Fruit fly (Drosophila melanogaster): ENCODE measurements around the gene tut.

The tut gene

DNA sequence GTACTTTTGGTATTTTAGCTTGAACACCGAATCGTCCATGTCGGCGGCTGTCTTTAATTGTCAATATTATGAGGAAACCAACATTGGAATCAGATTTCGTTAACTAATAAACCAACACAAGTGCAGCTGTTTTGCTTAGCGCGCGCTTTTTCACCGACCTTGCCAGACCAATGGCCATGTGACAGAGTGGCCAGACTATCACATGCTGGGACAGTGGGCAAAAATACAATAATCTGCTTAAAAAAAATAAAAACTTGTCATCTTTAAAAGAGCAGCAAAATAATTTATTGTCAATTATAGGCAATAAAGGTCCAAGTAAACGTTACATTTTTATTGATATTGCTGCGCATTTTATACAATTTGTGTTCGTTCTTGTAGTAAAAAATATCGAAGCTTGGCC, 34.7 kb downstream of the tut start, which contains the start of gene RecQ4 (continued):
- peak; percentile 40 for TF ChIP-seq CG2116 (GFP tag; optimal IDR thresholded peaks at IDR 0.05)
- TF ChIP-seq lilli (GFP tag; optimal IDR thresholded peaks at IDR 0.05): no peak
- no peak for TF ChIP-seq CG17612 (GFP tag; IDR thresholded peaks at IDR 0.05)
- TF ChIP-seq CG17361 (GFP tag; IDR thresholded peaks at IDR 0.05): no peak
- no peak for TF ChIP-seq wdn (GFP tag; IDR thresholded peaks at IDR 0.05)
- peak; percentile 26; the same call in 1 of the 3 replicates for TF ChIP-seq knrl (GFP tag; IDR thresholded peaks at IDR 0.05; ENCODE audit: partially characterized antibody)
- TF ChIP-seq CG7745 (tag; optimal IDR thresholded peaks at IDR 0.05): no peak
- TF ChIP-seq CG30403 (GFP tag; optimal IDR thresholded peaks at IDR 0.05): peak; percentile 26
- 0 out of 2 replicates have a peak, but pooled peaks have one; percentile 19 for TF ChIP-seq CG14014 (GFP tag; IDR thresholded peaks at IDR 0.05)
- TF ChIP-seq CG10321 (GFP tag; IDR thresholded peaks at IDR 0.05): no peak
- TF ChIP-seq sens (GFP tag): peak; percentile 77
- TF ChIP-seq CG13287 (GFP tag; IDR thresholded peaks at IDR 0.05; ENCODE audit: partially characterized antibody): peak; percentile 51; the same call in 1 of the 2 replicates
- peak; percentile 35 for TF ChIP-seq CoRest (tag; optimal IDR thresholded peaks at IDR 0.05)
- TF ChIP-seq vfl (GFP tag; optimal IDR thresholded peaks at IDR 0.05): peak; percentile 48
- TF ChIP-seq CG18011 (GFP tag; optimal IDR thresholded peaks at IDR 0.05): peak; percentile 17
- TF ChIP-seq Bgb (GFP tag; IDR thresholded peaks at IDR 0.05; ENCODE audit: partially characterized antibody): peak; percentile 39; the same call in 1 of the 2 replicates
- peak; percentile 90 for TF ChIP-seq E2f1 (GFP tag; IDR thresholded peaks at IDR 0.05)
- TF ChIP-seq sc (optimal IDR thresholded peaks at IDR 0.05): no peak
- TF ChIP-seq sc (GFP tag; optimal IDR thresholded peaks at IDR 0.05): no peak
- TF ChIP-seq ac (GFP tag; optimal IDR thresholded peaks at IDR 0.05): peak; percentile 13
- TF ChIP-seq CG15514 (GFP tag; optimal IDR thresholded peaks at IDR 0.05): peak; percentile 62
- TF ChIP-seq E2f2 (GFP tag; IDR thresholded peaks at IDR 0.05): peak; percentile 97
- no peak for TF ChIP-seq sug (tag; optimal IDR thresholded peaks at IDR 0.05)
- no peak for TF ChIP-seq Max (GFP tag; optimal IDR thresholded peaks at IDR 0.05)
- peak; percentile 9 for TF ChIP-seq ftz-f1 (GFP tag; optimal IDR thresholded peaks at IDR 0.05)
- no peak for TF ChIP-seq lbe (GFP tag; optimal IDR thresholded peaks at IDR 0.05)
- TF ChIP-seq CG10209 (GFP tag; optimal IDR thresholded peaks at IDR 0.05): no peak
- TF ChIP-seq stwl (tag; optimal IDR thresholded peaks at IDR 0.05): peak; percentile 77
- peak; percentile 17 for TF ChIP-seq ems (GFP tag; optimal IDR thresholded peaks at IDR 0.05)
- 0 out of 2 replicates have a peak, but pooled peaks have one; percentile 15 for TF ChIP-seq Xrp1 (GFP tag; IDR thresholded peaks at IDR 0.05)
- 0 out of 2 replicates have a peak, but pooled peaks have one; percentile 29 for TF ChIP-seq unc-4 (GFP tag; IDR thresholded peaks at IDR 0.05; ENCODE audit: partially characterized antibody)
- 0 out of 2 replicates have a peak, but pooled peaks have one; percentile 24 for TF ChIP-seq CG9932 (GFP tag; IDR thresholded peaks at IDR 0.05)
- TF ChIP-seq tin (GFP tag; optimal IDR thresholded peaks at IDR 0.05): peak; percentile 25
- peak; percentile 90 for TF ChIP-seq row (GFP tag; IDR thresholded peaks at IDR 0.05)
- TF ChIP-seq HLH3B (GFP tag; IDR thresholded peaks at IDR 0.05): no peak
- TF ChIP-seq Jarid2 (GFP tag; optimal IDR thresholded peaks at IDR 0.05): no peak
- TF ChIP-seq TFAM (GFP tag; optimal IDR thresholded peaks at IDR 0.05): no peak
- peak; percentile 40 for TF ChIP-seq YL-1 (GFP tag; optimal IDR thresholded peaks at IDR 0.05)
- TF ChIP-seq CG4617 (GFP tag; optimal IDR thresholded peaks at IDR 0.05; ENCODE audit: borderline replicate concordance): peak; percentile 8
- peak; percentile 29; the same call in 1 of the 2 replicates for TF ChIP-seq inv (GFP tag; IDR thresholded peaks at IDR 0.05; ENCODE audit: partially characterized antibody)
- no peak for TF ChIP-seq al (GFP tag; IDR thresholded peaks at IDR 0.05)
- TF ChIP-seq NFAT (GFP tag; IDR thresholded peaks at IDR 0.05): no peak
- peak; percentile 54 for TF ChIP-seq bigmax (GFP tag; optimal IDR thresholded peaks at IDR 0.05)
- no peak for TF ChIP-seq chif (GFP tag; optimal IDR thresholded peaks at IDR 0.05)
- peak; percentile 65 for TF ChIP-seq CG4282 (GFP tag; optimal IDR thresholded peaks at IDR 0.05)
- TF ChIP-seq Blimp-1 (GFP tag; optimal IDR thresholded peaks at IDR 0.05): no peak
- TF ChIP-seq zfh2 (GFP tag; optimal IDR thresholded peaks at IDR 0.05): peak; percentile 10
- TF ChIP-seq phol (tag; optimal IDR thresholded peaks at IDR 0.05): peak; percentile 22
- TF ChIP-seq HmgZ (tag; optimal IDR thresholded peaks at IDR 0.05): peak; percentile 40
- TF ChIP-seq CG32532 (GFP tag; IDR thresholded peaks at IDR 0.05): no peak
- TF ChIP-seq CG3838 (GFP tag; optimal IDR thresholded peaks at IDR 0.05): no peak

Measured in whole organism, embryonic.